Fruit fly (Drosophila melanogaster) Kc167 (cell line): ENCODE data around the gene Dic61B.

Experiments
- Myc ChIP-seq: fragments of >200 bp; optimal IDR thresholded peaks from 2 replicates; lab custom pipeline; 2017; ENCODE audit warnings: missing external identifiers
- insv ChIP-seq: fragments of >200 bp; optimal IDR thresholded peaks from 3 replicates; lab custom pipeline; 2018; ENCODE audit warnings: missing external identifiers
- ttk ChIP-seq: sonication (Bioruptor generic); optimal IDR thresholded peaks from 2 replicates; lab custom pipeline; 2017; ENCODE audit warnings: missing external identifiers

DNA sequence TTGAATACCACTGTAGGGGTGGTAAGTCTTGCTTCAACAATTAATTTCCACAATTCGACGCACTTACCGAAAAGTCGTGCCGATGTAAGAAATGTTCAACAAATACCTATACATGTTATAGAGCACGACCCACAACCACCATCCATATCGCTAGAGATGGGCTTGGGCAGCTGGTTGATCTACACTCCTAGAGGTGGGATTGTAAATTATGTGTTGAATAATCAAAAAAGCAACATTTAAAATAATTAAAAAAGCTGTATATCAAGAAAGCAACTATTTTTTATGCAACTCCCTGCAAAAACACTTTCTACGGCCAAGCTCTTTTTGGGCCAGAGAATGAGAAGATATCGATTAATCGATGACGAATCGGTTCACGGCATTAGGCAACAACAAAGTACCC, 31.9 kb upstream of the Dic61B start, which contains the start of the genes CG34140, Mkp and Mtch:
- no peak for TF ChIP-seq insv (lab: Kevin White, UChicago)
- TF ChIP-seq Myc (lab: Kevin White, UChicago): no peak
- no peak for TF ChIP-seq ttk
